Worm (Caenorhabditis elegans) whole organism, early embryonic: ENCODE results near the gene F17C11.13.

Source experiments
- F13C5.2 ChIP-seq: sonication (generic microtip); optimal IDR thresholded peaks from 2 replicates; lab custom pipeline; 2017; ENCODE audit warnings: mild to moderate bottlenecking, missing genetic modification characterization, inconsistent platforms, missing compliant biosample characterization
- ama-1 ChIP-seq: fragments of 150-350 bp; optimal IDR thresholded peaks from 2 replicates; lab custom pipeline; 2014
- ets-7 ChIP-seq: sonication (generic microtip); optimal IDR thresholded peaks from 2 replicates; lab custom pipeline; 2016; ENCODE audit warnings: missing genotype, missing genetic modification characterization, missing compliant biosample characterization
- flt-1 ChIP-seq: fragments of 200-800 bp; sonication (Bioruptor generic); IDR thresholded peaks from 2 replicates; pipeline ENCODE4 v1.3.6; 2022; ENCODE audit warnings: missing genetic modification characterization, missing compliant biosample characterization
- hmbx-1 ChIP-seq: sonication (generic microtip); optimal IDR thresholded peaks from 2 replicates; lab custom pipeline; 2016; ENCODE audit warnings: mild to moderate bottlenecking, missing genetic modification characterization, missing compliant biosample characterization
- hmg-4 ChIP-seq: fragments of 200-800 bp; sonication (Bioruptor generic); optimal IDR thresholded peaks from 2 replicates; lab custom pipeline; 2018; ENCODE audit warnings: mild to moderate bottlenecking, missing genetic modification characterization, missing compliant biosample characterization
- hnd-1 ChIP-seq: sonication (generic microtip); optimal IDR thresholded peaks from 2 replicates; lab custom pipeline; 2016; ENCODE audit warnings: missing genetic modification characterization, missing compliant biosample characterization
- pes-1 ChIP-seq: fragments of 200-800 bp; sonication (Bioruptor generic); IDR thresholded peaks from 2 replicates; pipeline ENCODE4 v1.3.6; 2022; ENCODE audit warnings: missing genetic modification reagents, missing genetic modification characterization, missing compliant biosample characterization
- tbx-37 ChIP-seq: fragments of 200-800 bp; sonication (Bioruptor generic); conservative IDR thresholded peaks from 2 replicates; pipeline ENCODE4 v1.3.6; 2022; ENCODE audit warnings: missing genetic modification reagents, missing genetic modification characterization, missing compliant biosample characterization

- no peak for TF ChIP-seq flt-1 (GFP tag; lab: Robert Waterston, UW)
- TF ChIP-seq tbx-37 (GFP tag; lab: Robert Waterston, UW), result no peak
- TF ChIP-seq F13C5.2 (tag; lab: Kevin White, UChicago), result no peak
- no peak for TF ChIP-seq hnd-1
- no peak for TF ChIP-seq pes-1 (GFP tag; lab: Robert Waterston, UW)
- no peak for TF ChIP-seq hmg-4 (GFP tag; lab: Kevin White, UChicago)
- no peak for TF ChIP-seq hmbx-1
- TF ChIP-seq ama-1 (lab: Kevin White, UChicago), result no peak
- no peak for TF ChIP-seq ets-7 (tag; lab: Kevin White, UChicago)
Observed at ce11 chrV:10936681-10937080, 19.0 kb upstream of the F17C11.13 start, which contains the start of gene F17C11.12.
